Worm (Caenorhabditis elegans): ENCODE measurements around the gene flcn-1.
A peak's percentile ranks its signal among the peaks of the same experiment; 100 is the strongest.

flcn-1 gene

ce11 chrII:6951250-6951806 lies 22.8 kb downstream of the flcn-1 start, which contains the start of the genes malt-1 and ceh-38 (continued):
- TF ChIP-seq mab-5 (tag; optimal IDR thresholded peaks at IDR 0.05), result peak; percentile 95
- peak; percentile 99 for TF ChIP-seq unc-55 (GFP tag; optimal IDR thresholded peaks at IDR 0.05)
- peak; percentile 61 for TF ChIP-seq nhr-77 (tag; optimal IDR thresholded peaks at IDR 0.05)
- peak; percentile 95 for TF ChIP-seq ztf-4 (tag; optimal IDR thresholded peaks at IDR 0.05)
- no peak for TF ChIP-seq aly-2 (tag; optimal IDR thresholded peaks at IDR 0.05)
- TF ChIP-seq lin-11 (tag; optimal IDR thresholded peaks at IDR 0.05), result peak; percentile 85
- peak; percentile 58 for TF ChIP-seq ZK546.5 (tag; optimal IDR thresholded peaks at IDR 0.05)
- no peak for TF ChIP-seq peb-1 (tag; optimal IDR thresholded peaks at IDR 0.05)
- no peak for TF ChIP-seq mbf-1 (tag; optimal IDR thresholded peaks at IDR 0.05)
- TF ChIP-seq sma-9 (GFP tag; optimal IDR thresholded peaks at IDR 0.05), result peak; percentile 94
- no peak for TF ChIP-seq sma-9 (tag; optimal IDR thresholded peaks at IDR 0.05)

- TF ChIP-seq unc-39 (tag; optimal IDR thresholded peaks at IDR 0.05) (no peak), snpc-4 (tag; optimal IDR thresholded peaks at IDR 0.05) (no peak), nhr-25 (tag; optimal IDR thresholded peaks at IDR 0.05) (no peak), zag-1 (tag; optimal IDR thresholded peaks at IDR 0.05) (no peak), elt-1 (tag; optimal IDR thresholded peaks at IDR 0.05) (no peak), egl-27 (tag; optimal IDR thresholded peaks at IDR 0.05) (no peak), ceh-82 (tag; optimal IDR thresholded peaks at IDR 0.05) (no peak), mab-5 (tag; optimal IDR thresholded peaks at IDR 0.05) (no peak), lin-39 (tag; optimal IDR thresholded peaks at IDR 0.05) (no peak), ZK546.5 (tag; optimal IDR thresholded peaks at IDR 0.05) (no peak), lin-11 (tag; optimal IDR thresholded peaks at IDR 0.05) (no peak), nhr-129 (tag; optimal IDR thresholded peaks at IDR 0.05) (no peak), skn-1 (tag; optimal IDR thresholded peaks at IDR 0.05) (no peak), ztf-1 (GFP tag; conservative IDR thresholded peaks at IDR 0.05) (no peak), lsy-2 (tag; optimal IDR thresholded peaks at IDR 0.05) (no peak), crh-2 (tag; optimal IDR thresholded peaks at IDR 0.05) (no peak), nhr-77 (tag; optimal IDR thresholded peaks at IDR 0.05) (no peak)
Measured at ce11 chrII:6955084-6955697, 26.6 kb downstream of the flcn-1 start.

ce11 chrII:6958136-6958535 lies 29.6 kb downstream of the flcn-1 start:
- no peak for TF ChIP-seq sma-9 (GFP tag; optimal IDR thresholded peaks at IDR 0.05)
- no peak for TF ChIP-seq sma-9 (tag; optimal IDR thresholded peaks at IDR 0.05)
- TF ChIP-seq R02D3.7 (tag; optimal IDR thresholded peaks at IDR 0.05), result no peak
- no peak for TF ChIP-seq nhr-21 (tag; optimal IDR thresholded peaks at IDR 0.05)
- TF ChIP-seq zag-1 (tag; optimal IDR thresholded peaks at IDR 0.05), result no peak
- no peak for TF ChIP-seq nhr-77 (tag; optimal IDR thresholded peaks at IDR 0.05)
- TF ChIP-seq nhr-23 (tag; optimal IDR thresholded peaks at IDR 0.05), result no peak
- no peak for TF ChIP-seq nhr-10 (tag; optimal IDR thresholded peaks at IDR 0.05)
- no peak for TF ChIP-seq ceh-82 (tag; optimal IDR thresholded peaks at IDR 0.05)
- TF ChIP-seq mdl-1 (tag; optimal IDR thresholded peaks at IDR 0.05), result no peak

- TF ChIP-seq unc-62 (GFP tag; optimal IDR thresholded peaks at IDR 0.05) (no peak), ztf-1 (GFP tag; conservative IDR thresholded peaks at IDR 0.05) (no peak), nhr-237 (tag; optimal IDR thresholded peaks at IDR 0.05) (no peak), unc-39 (tag; optimal IDR thresholded peaks at IDR 0.05) (no peak), lin-39 (tag; optimal IDR thresholded peaks at IDR 0.05) (no peak), ceh-82 (tag; optimal IDR thresholded peaks at IDR 0.05) (no peak), unc-55 (GFP tag; optimal IDR thresholded peaks at IDR 0.05) (no peak), ztf-4 (tag; optimal IDR thresholded peaks at IDR 0.05) (no peak), ztf-11 (tag; optimal IDR thresholded peaks at IDR 0.05) (no peak), egl-27 (tag; optimal IDR thresholded peaks at IDR 0.05) (no peak), nhr-12 (tag; optimal IDR thresholded peaks at IDR 0.05) (no peak), zag-1 (tag; optimal IDR thresholded peaks at IDR 0.05) (no peak), ZK546.5 (tag; optimal IDR thresholded peaks at IDR 0.05) (no peak), lsy-2 (tag; optimal IDR thresholded peaks at IDR 0.05) (no peak), nhr-77 (tag; optimal IDR thresholded peaks at IDR 0.05) (no peak), snpc-4 (tag; optimal IDR thresholded peaks at IDR 0.05) (no peak), nhr-11 (tag; optimal IDR thresholded peaks at IDR 0.05) (no peak)
Measured at ce11 chrII:6965573-6965972, 37.0 kb downstream of the flcn-1 start, which contains the start of gene tra-2. Gene tra-2 (minus strand): TSS chrII:6965673.

- TF ChIP-seq R02D3.7 (tag; optimal IDR thresholded peaks at IDR 0.05), result peak; percentile 64
- peak in 1 of 2 experiments; percentile 71 for TF ChIP-seq lsy-2 (tag; optimal IDR thresholded peaks at IDR 0.05)
- TF ChIP-seq C34F6.9 (tag; optimal IDR thresholded peaks at IDR 0.05), result peak; percentile 65
- peak; percentile 46 for TF ChIP-seq nhr-129 (tag; optimal IDR thresholded peaks at IDR 0.05)
- TF ChIP-seq unc-55 (GFP tag; optimal IDR thresholded peaks at IDR 0.05), result peak; percentile 71
- no peak for TF ChIP-seq ama-1 (optimal IDR thresholded peaks at IDR 0.05)
- TF ChIP-seq snpc-4 (tag; optimal IDR thresholded peaks at IDR 0.05), result peak; percentile 80
- peak; percentile 28 for TF ChIP-seq gmeb-1 (tag; optimal IDR thresholded peaks at IDR 0.05)
- no peak for TF ChIP-seq ceh-82 (tag; optimal IDR thresholded peaks at IDR 0.05)
Measured at ce11 chrII:6967618-6968017, 39.1 kb downstream of the flcn-1 start, which contains the start of gene eif-2Bgamma. Gene eif-2Bgamma (minus strand): TSS chrII:6967648.

All from whole organism, L2 larva.